Fruit fly (Drosophila melanogaster) whole organism, embryonic: ENCODE results near the gene CG6414.

Experiments used
- CG11723 ChIP-seq: fragments of 200-800 bp; sonication (Bioruptor generic); optimal IDR thresholded peaks from 2 replicates; lab custom pipeline; 2017; ENCODE audit warnings: missing biosample characterization, mild to moderate bottlenecking, missing genetic modification characterization
- CG12104 ChIP-seq: fragments of 200-800 bp; sonication (Bioruptor generic); optimal IDR thresholded peaks from 3 replicates; lab custom pipeline; 2016; ENCODE audit warnings: missing biosample characterization, missing genetic modification characterization
- CG12942 ChIP-seq: fragments of 200-800 bp; sonication (Bioruptor generic); optimal IDR thresholded peaks from 3 replicates; lab custom pipeline; 2016; ENCODE audit warnings: missing biosample characterization, missing genetic modification characterization
- CG13287 ChIP-seq: fragments of 200-800 bp; sonication (Bioruptor generic); IDR thresholded peaks from 2 replicates; pipeline ENCODE4 v1.3.6; 2022; ENCODE audit warnings: missing biosample characterization, missing genetic modification characterization; ENCODE audit not compliant: partially characterized antibody
- CG13894 ChIP-seq: fragments of 200-800 bp; sonication (Bioruptor generic); optimal IDR thresholded peaks from 3 replicates; lab custom pipeline; 2018; ENCODE audit warnings: missing biosample characterization, mild to moderate bottlenecking, missing genetic modification characterization, moderate library complexity
- CG14965 ChIP-seq: fragments of 200-800 bp; sonication (Bioruptor generic); optimal IDR thresholded peaks from 2 replicates; lab custom pipeline; 2016; ENCODE audit warnings: missing biosample characterization, missing genetic modification characterization, borderline replicate concordance
- CG15514 ChIP-seq: fragments of 200-800 bp; sonication (Bioruptor generic); optimal IDR thresholded peaks from 3 replicates; lab custom pipeline; 2017; ENCODE audit warnings: missing biosample characterization, missing genetic modification characterization, mild to moderate bottlenecking, moderate library complexity, missing genetic modification reagents
- CG17359 ChIP-seq: fragments of 200-800 bp; sonication (Bioruptor generic); optimal IDR thresholded peaks from 3 replicates; lab custom pipeline; 2018; ENCODE audit warnings: missing biosample characterization, mild to moderate bottlenecking, missing genetic modification characterization, moderate library complexity
- CG2116 ChIP-seq: fragments of 200-800 bp; sonication (Bioruptor generic); optimal IDR thresholded peaks from 3 replicates; lab custom pipeline; 2018; ENCODE audit warnings: missing biosample characterization, mild to moderate bottlenecking, missing genetic modification characterization
- CG2678 ChIP-seq: fragments of 200-800 bp; sonication (Bioruptor generic); optimal IDR thresholded peaks from 3 replicates; lab custom pipeline; 2019; ENCODE audit warnings: missing biosample characterization, mild to moderate bottlenecking, missing genetic modification characterization, moderate library complexity
- CG3726 ChIP-seq: fragments of 200-800 bp; sonication (Bioruptor generic); IDR thresholded peaks from 3 replicates; pipeline ENCODE4, ENCODE4 v1.3.6; 2022; ENCODE audit warnings: missing biosample characterization, missing genetic modification characterization
- CG5180 ChIP-seq: fragments of 200-800 bp; sonication (Bioruptor generic); optimal IDR thresholded peaks from 3 replicates; lab custom pipeline; 2017; ENCODE audit warnings: missing biosample characterization, missing genetic modification characterization, mild to moderate bottlenecking, moderate library complexity, missing genetic modification reagents
- CG6689 ChIP-seq: fragments of 200-800 bp; sonication (Bioruptor generic); IDR thresholded peaks from 2 replicates; pipeline ENCODE4 v1.3.6; 2022; ENCODE audit warnings: missing biosample characterization, missing genetic modification characterization
- CG8388 ChIP-seq: fragments of 200-800 bp; sonication (Bioruptor generic); optimal IDR thresholded peaks from 2 replicates; lab custom pipeline; 2019; ENCODE audit warnings: missing biosample characterization, mild to moderate bottlenecking, missing genetic modification characterization, moderate library complexity
- CoRest ChIP-seq: fragments of 200-800 bp; sonication (Bioruptor generic); optimal IDR thresholded peaks from 3 replicates; lab custom pipeline; 2018; ENCODE audit warnings: missing biosample characterization, mild to moderate bottlenecking, missing genetic modification characterization, moderate library complexity
- CrebB ChIP-seq: fragments of 200-800 bp; sonication (Bioruptor generic); optimal IDR thresholded peaks from 3 replicates; lab custom pipeline; 2018; ENCODE audit warnings: missing biosample characterization, mild to moderate bottlenecking, missing genetic modification characterization
- Dek ChIP-seq: fragments of 200-800 bp; sonication (Bioruptor generic); optimal IDR thresholded peaks from 3 replicates; lab custom pipeline; 2019; ENCODE audit warnings: missing biosample characterization, mild to moderate bottlenecking, missing genetic modification characterization, moderate library complexity
- Gsc ChIP-seq: fragments of 200-800 bp; sonication (Bioruptor generic); IDR thresholded peaks from 2 replicates; pipeline ENCODE4 v1.3.6; 2022; ENCODE audit warnings: missing biosample characterization, missing genetic modification characterization
- HLH3B ChIP-seq: fragments of 200-800 bp; sonication (Bioruptor generic); IDR thresholded peaks from 2 replicates; pipeline ENCODE4 v1.3.6; 2022; ENCODE audit warnings: missing biosample characterization, missing genetic modification characterization
- Hey ChIP-seq: fragments of 200-800 bp; sonication (Bioruptor generic); optimal IDR thresholded peaks from 3 replicates; lab custom pipeline; 2018; ENCODE audit warnings: missing biosample characterization, mild to moderate bottlenecking, missing genetic modification characterization
- Hr3 ChIP-seq: fragments of 200-800 bp; sonication (Bioruptor generic); optimal IDR thresholded peaks from 3 replicates; lab custom pipeline; 2016; ENCODE audit warnings: missing biosample characterization, missing genetic modification characterization
- Mes4 ChIP-seq: fragments of 200-800 bp; sonication (Bioruptor generic); optimal IDR thresholded peaks from 2 replicates; lab custom pipeline; 2016; ENCODE audit warnings: missing biosample characterization, missing genetic modification characterization
- Neu2 ChIP-seq: fragments of 200-800 bp; sonication (Bioruptor generic); optimal IDR thresholded peaks from 3 replicates; lab custom pipeline; 2016; ENCODE audit warnings: missing biosample characterization, missing genetic modification characterization, borderline replicate concordance
- ase ChIP-seq: fragments of 200-800 bp; sonication (Bioruptor generic); IDR thresholded peaks from 3 replicates; pipeline ENCODE4 v1.3.6; 2022; ENCODE audit warnings: missing biosample characterization, missing genetic modification characterization
- chinmo ChIP-seq: fragments of 200-800 bp; sonication (Bioruptor generic); IDR thresholded peaks from 4 replicates; pipeline ENCODE4 v1.3.6; 2022; ENCODE audit warnings: missing biosample characterization, missing genetic modification characterization; ENCODE audit not compliant: partially characterized antibody
- croc ChIP-seq: fragments of 200-800 bp; sonication (Bioruptor generic); conservative IDR thresholded peaks from 3 replicates; pipeline ENCODE4 v1.3.6; 2022; ENCODE audit warnings: missing biosample characterization, missing genetic modification characterization
- esg ChIP-seq: fragments of 200-800 bp; sonication (Bioruptor generic); conservative IDR thresholded peaks from 2 replicates; pipeline ENCODE4 v1.3.6; 2022; ENCODE audit warnings: missing biosample characterization, missing genetic modification characterization
- fd96Cb ChIP-seq: fragments of 200-800 bp; sonication (Bioruptor generic); optimal IDR thresholded peaks from 2 replicates; lab custom pipeline; 2018; ENCODE audit warnings: missing biosample characterization, mild to moderate bottlenecking, missing genetic modification characterization, moderate library complexity
- ftz-f1 ChIP-seq: fragments of 200-800 bp; sonication (Bioruptor generic); optimal IDR thresholded peaks from 2 replicates; lab custom pipeline; 2016; ENCODE audit warnings: missing biosample characterization, missing genetic modification characterization
- gem ChIP-seq: fragments of 200-800 bp; sonication (Bioruptor generic); optimal IDR thresholded peaks from 2 replicates; lab custom pipeline; 2019; ENCODE audit warnings: missing biosample characterization, mild to moderate bottlenecking, missing genetic modification characterization, moderate library complexity
- grau ChIP-seq: fragments of 200-800 bp; optimal IDR thresholded peaks from 3 replicates; lab custom pipeline; 2019; ENCODE audit warnings: missing biosample characterization, mild to moderate bottlenecking, missing genetic modification characterization, moderate library complexity
- gro ChIP-seq: fragments of 200-800 bp; sonication (Bioruptor generic); optimal IDR thresholded peaks from 2 replicates; lab custom pipeline; 2016; ENCODE audit warnings: missing biosample characterization, missing genetic modification characterization
- gsb ChIP-seq: fragments of 200-800 bp; sonication (Bioruptor generic); IDR thresholded peaks from 2 replicates; pipeline ENCODE4 v1.3.6; 2022; ENCODE audit warnings: missing biosample characterization, missing genetic modification characterization
- ham ChIP-seq: fragments of 200-800 bp; sonication (Bioruptor generic); IDR thresholded peaks from 2 replicates; pipeline ENCODE4 v1.3.6; 2022; ENCODE audit warnings: missing biosample characterization, missing genetic modification characterization
- lab ChIP-seq: fragments of 200-800 bp; sonication (Bioruptor generic); optimal IDR thresholded peaks from 3 replicates; lab custom pipeline; 2017; ENCODE audit warnings: missing biosample characterization, missing genetic modification characterization, mild to moderate bottlenecking, moderate library complexity, missing genetic modification reagents
- maf-S ChIP-seq: fragments of 200-800 bp; sonication (Bioruptor generic); optimal IDR thresholded peaks from 2 replicates; lab custom pipeline; 2016; ENCODE audit warnings: missing biosample characterization, missing genetic modification characterization
- mld ChIP-seq: fragments of 200-800 bp; sonication (Bioruptor generic); IDR thresholded peaks from 3 replicates; pipeline ENCODE4 v1.3.6; 2022; ENCODE audit warnings: missing biosample characterization, missing genetic modification characterization; ENCODE audit not compliant: partially characterized antibody
- odd ChIP-seq: fragments of 200-800 bp; sonication (Bioruptor generic); optimal IDR thresholded peaks from 2 replicates; lab custom pipeline; 2017; ENCODE audit warnings: missing biosample characterization, mild to moderate bottlenecking, missing genetic modification characterization
- onecut ChIP-seq: fragments of 200-800 bp; sonication (Bioruptor generic); IDR thresholded peaks from 2 replicates; pipeline ENCODE4 v1.3.6; 2022; ENCODE audit warnings: missing biosample characterization, missing genetic modification characterization
- pan ChIP-seq, 4 experiments: fragments of >200 bp in 3 of 4; fragments of 200-800 bp in 1 of 4; sonication (Bioruptor generic) in 1 of 4; optimal IDR thresholded peaks in 3 of 4; IDR thresholded peaks in 1 of 4; 2 replicates each; pipeline versions ENCODE4 v1.3.6 to Lab custom; 2017 to 2022; ENCODE audit warnings: missing biosample characterization in 2 of 4, missing genetic modification characterization in 2 of 4, mixed read lengths in 1 of 4
- peb ChIP-seq: fragments of 200-800 bp; sonication (Bioruptor generic); IDR thresholded peaks from 2 replicates; pipeline ENCODE4 v1.3.6; 2022; ENCODE audit warnings: missing biosample characterization, missing genetic modification characterization
- prd ChIP-seq, 3 experiments: fragments of >200 bp in 2 of 3; fragments of 200-800 bp in 1 of 3; sonication (Bioruptor generic) in 1 of 3; optimal IDR thresholded peaks in 2 of 3; IDR thresholded peaks in 1 of 3; 2 replicates in 2 of 3; 3 replicates in 1 of 3; pipeline versions ENCODE4 v1.3.6 to Lab custom; 2017 to 2022; ENCODE audit warnings: missing biosample characterization in 1 of 3, missing genetic modification characterization in 1 of 3
- row ChIP-seq: fragments of 200-800 bp; sonication (Bioruptor generic); IDR thresholded peaks from 3 replicates; pipeline ENCODE4 v1.3.6; 2022; ENCODE audit warnings: missing biosample characterization, missing genetic modification characterization
- sens ChIP-seq: fragments of 200-800 bp; sonication (Bioruptor generic); peaks from one replicate; lab custom pipeline; 2016; ENCODE audit warnings: missing biosample characterization, missing genetic modification characterization
- tap ChIP-seq: fragments of 200-800 bp; optimal IDR thresholded peaks from 3 replicates; lab custom pipeline; 2019; ENCODE audit warnings: missing biosample characterization, mild to moderate bottlenecking, missing genetic modification characterization, moderate library complexity
- unpg ChIP-seq: fragments of 200-800 bp; sonication (Bioruptor generic); optimal IDR thresholded peaks from 3 replicates; lab custom pipeline; 2018; ENCODE audit warnings: missing biosample characterization, mild to moderate bottlenecking, missing genetic modification characterization, moderate library complexity
- usp ChIP-seq: fragments of >200 bp; optimal IDR thresholded peaks from 2 replicates; lab custom pipeline; 2017; ENCODE audit warnings: missing biosample characterization, missing genetic modification characterization
- vvl ChIP-seq: fragments of 200-800 bp; sonication (Bioruptor generic); IDR thresholded peaks from 2 replicates; pipeline ENCODE4 v1.3.6; 2022; ENCODE audit warnings: missing biosample characterization, missing genetic modification characterization
- zen ChIP-seq: fragments of 200-800 bp; sonication (Bioruptor generic); optimal IDR thresholded peaks from 3 replicates; lab custom pipeline; 2018; ENCODE audit warnings: missing biosample characterization, mild to moderate bottlenecking, missing genetic modification characterization, moderate library complexity

The CG6414 gene

DNA sequence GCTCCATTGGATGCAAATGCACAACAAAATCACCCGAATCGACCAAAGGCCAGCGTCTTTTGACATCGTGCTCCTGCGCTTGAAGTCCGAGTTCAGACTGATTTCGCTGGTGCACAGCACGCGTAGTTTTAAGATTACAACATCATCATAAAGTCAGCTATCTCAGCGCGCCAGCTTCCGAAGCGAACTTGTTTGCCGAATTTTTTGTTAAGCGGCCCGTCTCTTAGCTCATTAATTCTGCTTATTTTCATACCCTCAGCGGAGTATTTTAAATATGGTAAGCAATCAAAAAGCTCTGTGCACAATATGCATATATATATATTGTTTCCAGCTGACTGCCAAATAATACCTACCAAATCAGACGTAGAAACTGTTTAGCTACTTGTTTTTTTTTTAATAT, at the start of gene CG6414:
TSS of gene CG6414 (minus strand) at position 101 of the 400 bp plus-strand sequence.
- TF ChIP-seq ase (no peak), prd (optimal IDR thresholded peaks at IDR 0.05; lab: Kevin White, UChicago) (no peak), prd (GFP tag; IDR thresholded peaks at IDR 0.05; lab: Robert Waterston, UW) (no peak), gro (GFP tag; lab: Kevin White, UChicago) (no peak), CG14965 (no peak), CG17359 (tag; lab: Kevin White, UChicago) (no peak), vvl (GFP tag; lab: Robert Waterston, UW) (0 out of 2 replicates have a peak, but pooled peaks have one; percentile 15), sens (GFP tag; lab: Kevin White, UChicago) (peak; percentile 34), gem (tag; lab: Kevin White, UChicago) (peak; percentile 7), tap (tag; lab: Kevin White, UChicago) (no peak), Hey (no peak), ham (GFP tag; lab: Robert Waterston, UW) (no peak), row (GFP tag; lab: Robert Waterston, UW) (0 out of 3 replicates have a peak, but pooled peaks have one; percentile 26), chinmo (GFP tag; lab: Robert Waterston, UW) (peak; percentile 22; the same call in 1 of the 4 replicates), usp (GFP tag; lab: Kevin White, UChicago) (no peak), pan (optimal IDR thresholded peaks at IDR 0.05; lab: Kevin White, UChicago) (no peak), pan (GFP tag; optimal IDR thresholded peaks at IDR 0.05 in 1 of 2, IDR thresholded peaks at IDR 0.05 in 1 of 2) (no peak), grau (tag; lab: Kevin White, UChicago) (no peak)
- TF ChIP-seq, all 482 proteins: peak for 5

DNA sequence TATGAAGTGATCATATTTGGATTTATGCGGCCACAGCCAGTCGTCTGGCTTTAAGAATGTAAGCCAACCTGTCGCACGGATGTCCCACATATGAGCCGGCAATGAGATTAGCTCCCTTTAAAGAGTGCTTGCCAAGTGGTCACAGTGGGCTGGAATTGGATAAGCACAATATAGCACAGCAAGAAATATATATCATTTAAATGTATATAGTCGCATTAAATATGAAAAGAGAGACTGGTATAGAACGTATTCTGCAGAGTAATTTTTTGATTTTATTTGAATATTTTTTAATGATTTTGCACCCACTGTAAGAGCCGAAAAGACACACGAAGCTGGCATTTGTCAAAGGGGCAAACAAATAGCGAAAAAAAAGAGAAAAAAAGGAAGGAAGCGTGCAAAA, 49.0 kb upstream of the CG6414 start:
- TF ChIP-seq zen (tag; lab: Kevin White, UChicago) (no peak), onecut (no peak), CG6689 (GFP tag; lab: Robert Waterston, UW) (peak; percentile 27; the same call in 1 of the 2 replicates), croc (no peak), CG8388 (GFP tag; lab: Kevin White, UChicago) (no peak), CG5180 (no peak), grau (tag; lab: Kevin White, UChicago) (peak; percentile 20), CG12104 (no peak), odd (GFP tag; lab: Kevin White, UChicago) (no peak), Hr3 (GFP tag; lab: Kevin White, UChicago) (no peak), esg (GFP tag; lab: Robert Waterston, UW) (0 out of 2 replicates have a peak, but pooled peaks have one; percentile 8), lab (GFP tag; lab: Kevin White, UChicago) (peak; percentile 18), CG13287 (GFP tag; lab: Robert Waterston, UW) (no peak), CG11723 (no peak), Gsc (GFP tag; lab: Robert Waterston, UW) (no peak), CG12942 (GFP tag; lab: Kevin White, UChicago) (no peak), Dek (tag; lab: Kevin White, UChicago) (no peak), peb (GFP tag; lab: Robert Waterston, UW) (no peak), Mes4 (GFP tag; lab: Kevin White, UChicago) (no peak), CoRest (tag; lab: Kevin White, UChicago) (no peak), CG2116 (GFP tag; lab: Kevin White, UChicago) (no peak), CG15514 (GFP tag; lab: Kevin White, UChicago) (peak; percentile 15), mld (no peak), unpg (GFP tag; lab: Kevin White, UChicago) (peak; percentile 13), fd96Cb (tag; lab: Kevin White, UChicago) (peak; percentile 16), CG3726 (GFP tag; lab: Robert Waterston, UW) (no peak), HLH3B (GFP tag; lab: Robert Waterston, UW) (no peak), CG13894 (no peak), ftz-f1 (no peak), Neu2 (GFP tag; lab: Kevin White, UChicago) (no peak), gsb (no peak), maf-S (GFP tag; lab: Kevin White, UChicago) (no peak), CG2678 (tag; lab: Kevin White, UChicago) (peak; percentile 44), CrebB (tag; lab: Kevin White, UChicago) (no peak)
